Fruit fly (Drosophila melanogaster) whole organism, embryonic: Measurements from ENCODE around the gene CG31548.

Source experiments
- Asciz ChIP-seq: fragments of 200-800 bp; sonication (Bioruptor generic); optimal IDR thresholded peaks from 2 replicates; lab custom pipeline; 2017; ENCODE audit warnings: missing biosample characterization, mild to moderate bottlenecking, missing genetic modification characterization, missing genetic modification reagents
- Atf3 ChIP-seq: fragments of 200-800 bp; sonication (Bioruptor generic); optimal IDR thresholded peaks from 3 replicates; lab custom pipeline; 2016; ENCODE audit warnings: missing biosample characterization, missing genetic modification characterization
- B-H2 ChIP-seq: fragments of 200-800 bp; sonication (Bioruptor generic); optimal IDR thresholded peaks from 2 replicates; lab custom pipeline; 2018; ENCODE audit warnings: missing biosample characterization, mild to moderate bottlenecking, missing genetic modification characterization
- CG10209 ChIP-seq: fragments of 200-800 bp; sonication (Bioruptor generic); optimal IDR thresholded peaks from 3 replicates; lab custom pipeline; 2017; ENCODE audit warnings: missing biosample characterization, mild to moderate bottlenecking, missing genetic modification characterization, missing genetic modification reagents
- CG10959 ChIP-seq: fragments of 200-800 bp; sonication (Bioruptor generic); IDR thresholded peaks from 2 replicates; pipeline ENCODE4 v1.3.6; 2022; ENCODE audit warnings: missing biosample characterization, missing genetic modification characterization
- CG11696 ChIP-seq: fragments of 200-800 bp; sonication (Bioruptor generic); IDR thresholded peaks from 2 replicates; pipeline ENCODE4 v1.3.6; 2022; ENCODE audit warnings: missing biosample characterization, missing genetic modification characterization
- CG13296 ChIP-seq: fragments of 200-800 bp; sonication (Bioruptor generic); optimal IDR thresholded peaks from 3 replicates; lab custom pipeline; 2018; ENCODE audit warnings: missing biosample characterization, mild to moderate bottlenecking, missing genetic modification characterization
- CG13775 ChIP-seq: fragments of 200-800 bp; sonication (Bioruptor generic); optimal IDR thresholded peaks from 3 replicates; lab custom pipeline; 2017; ENCODE audit warnings: missing biosample characterization, mild to moderate bottlenecking, missing genetic modification characterization
- CG1647 ChIP-seq: fragments of 200-800 bp; sonication (Bioruptor generic); optimal IDR thresholded peaks from 3 replicates; lab custom pipeline; 2016; ENCODE audit warnings: missing biosample characterization, missing genetic modification characterization
- CG17186 ChIP-seq: fragments of 200-800 bp; sonication (Bioruptor generic); optimal IDR thresholded peaks from 3 replicates; lab custom pipeline; 2017; ENCODE audit warnings: missing biosample characterization, missing genetic modification reagents, missing genetic modification characterization
- CG17359 ChIP-seq: fragments of 200-800 bp; sonication (Bioruptor generic); optimal IDR thresholded peaks from 3 replicates; lab custom pipeline; 2018; ENCODE audit warnings: missing biosample characterization, mild to moderate bottlenecking, missing genetic modification characterization, moderate library complexity
- CG18599 ChIP-seq: fragments of 200-800 bp; sonication (Bioruptor generic); optimal IDR thresholded peaks from 3 replicates; lab custom pipeline; 2017; ENCODE audit warnings: missing biosample characterization, missing genetic modification characterization, mild to moderate bottlenecking, moderate library complexity, missing genetic modification reagents
- CG32772 ChIP-seq: fragments of 200-800 bp; sonication (Bioruptor generic); IDR thresholded peaks from 2 replicates; pipeline ENCODE4 v1.3.6; 2022; ENCODE audit warnings: missing biosample characterization, missing genetic modification characterization
- CG34422 ChIP-seq: fragments of 200-800 bp; sonication (Bioruptor generic); IDR thresholded peaks from 3 replicates; pipeline ENCODE4 v1.3.6; 2022; ENCODE audit warnings: missing biosample characterization, missing genetic modification characterization
- CG4360 ChIP-seq: fragments of 200-800 bp; sonication (Bioruptor generic); IDR thresholded peaks from 2 replicates; pipeline ENCODE4 v1.3.6; 2022; ENCODE audit warnings: missing biosample characterization, missing genetic modification characterization
- CG4820 ChIP-seq: fragments of 200-800 bp; sonication (Bioruptor generic); optimal IDR thresholded peaks from 3 replicates; lab custom pipeline; 2016; ENCODE audit warnings: missing biosample characterization, missing genetic modification characterization
- CG5953 ChIP-seq: fragments of 200-800 bp; sonication (Bioruptor generic); IDR thresholded peaks from 2 replicates; pipeline ENCODE4 v1.3.6; 2022; ENCODE audit warnings: missing biosample characterization, missing genetic modification characterization
- CrebB ChIP-seq: fragments of 200-800 bp; sonication (Bioruptor generic); optimal IDR thresholded peaks from 3 replicates; lab custom pipeline; 2018; ENCODE audit warnings: missing biosample characterization, mild to moderate bottlenecking, missing genetic modification characterization
- D19B ChIP-seq: fragments of 200-800 bp; sonication (Bioruptor generic); optimal IDR thresholded peaks from 2 replicates; lab custom pipeline; 2017; ENCODE audit warnings: missing biosample characterization, mild to moderate bottlenecking, missing genetic modification characterization
- Dll ChIP-seq: fragments of 200-800 bp; sonication (Bioruptor generic); IDR thresholded peaks from 4 replicates; pipeline ENCODE4 v1.3.6; 2022; ENCODE audit warnings: missing biosample characterization, missing genetic modification characterization; ENCODE audit not compliant: partially characterized antibody
- E2f1 ChIP-seq: fragments of 200-800 bp; sonication (Bioruptor generic); IDR thresholded peaks from 2 replicates; pipeline ENCODE4 v1.3.6; 2022; ENCODE audit warnings: missing biosample characterization, missing genetic modification characterization
- Ets97D ChIP-seq: fragments of 200-800 bp; sonication (Bioruptor generic); optimal IDR thresholded peaks from 3 replicates; lab custom pipeline; 2016; ENCODE audit warnings: missing biosample characterization, missing genetic modification characterization
- HHEX ChIP-seq: fragments of 200-800 bp; sonication (Bioruptor generic); optimal IDR thresholded peaks from 3 replicates; lab custom pipeline; 2017; ENCODE audit warnings: missing biosample characterization, mild to moderate bottlenecking, missing genetic modification characterization, missing genetic modification reagents
- HLH3B ChIP-seq: fragments of 200-800 bp; sonication (Bioruptor generic); IDR thresholded peaks from 2 replicates; pipeline ENCODE4 v1.3.6; 2022; ENCODE audit warnings: missing biosample characterization, missing genetic modification characterization
- HLHmδ ChIP-seq: fragments of 200-800 bp; sonication (Bioruptor generic); optimal IDR thresholded peaks from 2 replicates; lab custom pipeline; 2018; ENCODE audit warnings: missing biosample characterization, mild to moderate bottlenecking, missing genetic modification characterization, moderate library complexity
- Hand ChIP-seq: fragments of 200-800 bp; sonication (Bioruptor generic); optimal IDR thresholded peaks from 2 replicates; lab custom pipeline; 2017; ENCODE audit warnings: mild to moderate bottlenecking, missing biosample characterization, missing genetic modification reagents, missing genetic modification characterization
- Hr3 ChIP-seq: fragments of 200-800 bp; sonication (Bioruptor generic); optimal IDR thresholded peaks from 3 replicates; lab custom pipeline; 2016; ENCODE audit warnings: missing biosample characterization, missing genetic modification characterization
- MESR4 ChIP-seq: fragments of 200-800 bp; sonication (Bioruptor generic); optimal IDR thresholded peaks from 2 replicates; lab custom pipeline; 2018; ENCODE audit warnings: missing biosample characterization, mild to moderate bottlenecking, missing genetic modification characterization, moderate library complexity
- Med ChIP-seq: fragments of 200-800 bp; sonication (Bioruptor generic); peaks from one replicate; lab custom pipeline; 2016; ENCODE audit warnings: missing biosample characterization, missing genetic modification characterization, mild to moderate bottlenecking, inconsistent platforms, moderate library complexity
- NC2β ChIP-seq: fragments of 200-800 bp; sonication (Bioruptor generic); optimal IDR thresholded peaks from 2 replicates; lab custom pipeline; 2016; ENCODE audit warnings: missing biosample characterization, missing genetic modification characterization
- Pdp1 ChIP-seq, 2 experiments: fragments of 200-800 bp; sonication (Bioruptor generic); optimal IDR thresholded peaks; 3 replicates each; lab custom pipeline; 2016; ENCODE audit warnings: missing biosample characterization in 2 of 2, missing genetic modification characterization in 2 of 2, mild to moderate bottlenecking in 1 of 2, moderate library complexity in 1 of 2
- Sin3A ChIP-seq: fragments of >200 bp; optimal IDR thresholded peaks from 2 replicates; lab custom pipeline; 2018
- bigmax ChIP-seq: fragments of 200-800 bp; sonication (Bioruptor generic); optimal IDR thresholded peaks from 2 replicates; lab custom pipeline; 2018; ENCODE audit warnings: missing biosample characterization, mild to moderate bottlenecking, missing genetic modification characterization
- bowl ChIP-seq: fragments of 200-800 bp; sonication (Bioruptor generic); IDR thresholded peaks from 2 replicates; pipeline ENCODE4 v1.3.6; 2022; ENCODE audit warnings: missing biosample characterization, missing genetic modification characterization
- cad ChIP-seq: fragments of >200 bp; optimal IDR thresholded peaks from 2 replicates; lab custom pipeline; 2017; ENCODE audit warnings: missing biosample characterization, missing genetic modification characterization
- cas ChIP-seq: fragments of 200-800 bp; sonication (Bioruptor generic); IDR thresholded peaks from 2 replicates; pipeline ENCODE4 v1.3.6; 2022; ENCODE audit warnings: missing biosample characterization, missing genetic modification characterization
- fd64A ChIP-seq: fragments of 200-800 bp; sonication (Bioruptor generic); optimal IDR thresholded peaks from 3 replicates; lab custom pipeline; 2018; ENCODE audit warnings: missing biosample characterization, mild to moderate bottlenecking, missing genetic modification characterization
- gcm ChIP-seq: fragments of 200-800 bp; sonication (Bioruptor generic); optimal IDR thresholded peaks from 2 replicates; lab custom pipeline; 2019; ENCODE audit warnings: missing biosample characterization, mild to moderate bottlenecking, missing genetic modification characterization, moderate library complexity
- gsb ChIP-seq: fragments of 200-800 bp; sonication (Bioruptor generic); IDR thresholded peaks from 2 replicates; pipeline ENCODE4 v1.3.6; 2022; ENCODE audit warnings: missing biosample characterization, missing genetic modification characterization
- ham ChIP-seq: fragments of 200-800 bp; sonication (Bioruptor generic); IDR thresholded peaks from 2 replicates; pipeline ENCODE4 v1.3.6; 2022; ENCODE audit warnings: missing biosample characterization, missing genetic modification characterization
- lmd ChIP-seq: fragments of 200-800 bp; sonication (Bioruptor generic); IDR thresholded peaks from 2 replicates; pipeline ENCODE4 v1.3.6; 2022; ENCODE audit warnings: missing biosample characterization, missing genetic modification characterization
- lola ChIP-seq, 3 experiments: fragments of >200 bp in 2 of 3; fragments of 200-800 bp in 1 of 3; sonication (Bioruptor generic) in 1 of 3; optimal IDR thresholded peaks; 2 replicates each; lab custom pipeline; 2017 to 2019; ENCODE audit warnings: missing biosample characterization in 3 of 3, missing genetic modification characterization in 3 of 3, mild to moderate bottlenecking in 1 of 3, moderate library complexity in 1 of 3
- maf-S ChIP-seq: fragments of 200-800 bp; sonication (Bioruptor generic); optimal IDR thresholded peaks from 2 replicates; lab custom pipeline; 2016; ENCODE audit warnings: missing biosample characterization, missing genetic modification characterization
- otp ChIP-seq: fragments of 200-800 bp; sonication (Bioruptor generic); IDR thresholded peaks from 3 replicates; pipeline ENCODE4, ENCODE4 v1.3.6; 2022; ENCODE audit warnings: missing biosample characterization, missing genetic modification characterization
- repo ChIP-seq: fragments of 200-800 bp; sonication (Bioruptor generic); optimal IDR thresholded peaks from 2 replicates; lab custom pipeline; 2016; ENCODE audit warnings: missing biosample characterization, missing genetic modification characterization
- run ChIP-seq: fragments of 200-800 bp; sonication (Bioruptor generic); optimal IDR thresholded peaks from 3 replicates; lab custom pipeline; 2018; ENCODE audit warnings: missing biosample characterization, mild to moderate bottlenecking, missing genetic modification characterization
- salm ChIP-seq: fragments of 200-800 bp; sonication (Bioruptor generic); optimal IDR thresholded peaks from 2 replicates; lab custom pipeline; 2018; ENCODE audit warnings: missing biosample characterization, mild to moderate bottlenecking, missing genetic modification characterization
- sc ChIP-seq, 3 experiments: fragments of >200 bp in 2 of 3; fragments of 200-800 bp in 1 of 3; sonication (Bioruptor generic) in 1 of 3; optimal IDR thresholded peaks; 2 replicates in 2 of 3; 3 replicates in 1 of 3; lab custom pipeline; 2017; ENCODE audit warnings: mild to moderate bottlenecking in 1 of 3, missing biosample characterization in 1 of 3, missing genetic modification characterization in 1 of 3, missing genetic modification reagents in 1 of 3
- sisA ChIP-seq: fragments of 200-800 bp; sonication (Bioruptor generic); IDR thresholded peaks from 2 replicates; pipeline ENCODE4 v1.3.6; 2022; ENCODE audit warnings: missing biosample characterization, missing genetic modification characterization
- tll ChIP-seq, 2 experiments: fragments of 200-800 bp in 1 of 2; fragments of >200 bp in 1 of 2; sonication (Bioruptor generic) in 1 of 2; optimal IDR thresholded peaks; 2 replicates each; lab custom pipeline; 2017 to 2019; ENCODE audit warnings: missing biosample characterization in 2 of 2, missing genetic modification characterization in 2 of 2, mild to moderate bottlenecking in 1 of 2, moderate library complexity in 1 of 2
- toy ChIP-seq: fragments of 200-800 bp; sonication (Bioruptor generic); IDR thresholded peaks from 2 replicates; pipeline ENCODE4 v1.3.6; 2022; ENCODE audit warnings: missing biosample characterization, missing genetic modification characterization

Gene CG31548

DNA sequence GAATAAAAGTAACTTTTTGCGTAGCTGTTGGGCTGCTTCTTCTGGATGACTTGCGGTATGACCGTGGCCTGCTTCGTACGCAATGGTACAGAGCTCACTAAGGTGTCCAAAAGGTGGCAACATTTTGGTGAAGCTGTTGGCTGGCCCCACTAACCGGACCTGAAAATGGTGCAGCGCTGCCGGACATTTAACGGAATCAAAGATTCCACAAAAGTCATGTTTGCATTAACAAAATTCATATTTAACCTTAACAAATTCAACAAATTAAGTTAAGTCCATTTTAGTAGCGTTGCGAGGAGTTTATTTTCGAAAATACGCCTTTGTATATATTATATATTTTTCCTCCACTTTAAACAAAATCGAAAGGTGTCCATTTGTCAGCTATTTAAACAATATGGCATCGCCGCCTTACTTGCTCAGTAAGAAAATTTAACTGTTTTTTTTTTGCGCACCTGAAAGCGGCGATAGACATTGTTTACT, 35.6 kb downstream of the CG31548 start, which contains the start of the genes kra and SecS (continued):
- peak; percentile 58 for TF ChIP-seq B-H2 (GFP tag; lab: Kevin White, UChicago)
- TF ChIP-seq sisA (GFP tag; lab: Robert Waterston, UW): no peak
- no peak for TF ChIP-seq gsb (GFP tag; lab: Robert Waterston, UW)
- TF ChIP-seq run (tag; lab: Kevin White, UChicago): no peak
- no peak for TF ChIP-seq CG10959 (GFP tag; lab: Robert Waterston, UW)
- TF ChIP-seq Pdp1 (GFP tag; optimal IDR thresholded peaks at IDR 0.05; lab: Kevin White, UChicago): peak; percentile 13 to 51
- TF ChIP-seq ham (GFP tag; lab: Robert Waterston, UW): no peak
- TF ChIP-seq CG17359: peak; percentile 34
- TF ChIP-seq CG13775 (GFP tag; lab: Kevin White, UChicago): peak; percentile 69
- no peak for TF ChIP-seq CG32772 (GFP tag; lab: Robert Waterston, UW)
- TF ChIP-seq CG17186 (GFP tag; lab: Kevin White, UChicago): peak; percentile 86
- TF ChIP-seq HHEX (GFP tag; lab: Kevin White, UChicago): peak; percentile 3
- TF ChIP-seq maf-S (GFP tag; lab: Kevin White, UChicago): peak; percentile 66
- TF ChIP-seq cas (GFP tag; lab: Robert Waterston, UW): no peak
- peak; percentile 84 for TF ChIP-seq Sin3A (lab: Kevin White, UChicago)
- peak in 1 of 3 experiments; percentile 57 for TF ChIP-seq lola (GFP tag; optimal IDR thresholded peaks at IDR 0.05; lab: Kevin White, UChicago)
- no peak for TF ChIP-seq bowl
- peak; percentile 53 for TF ChIP-seq bigmax (GFP tag; lab: Kevin White, UChicago)
- TF ChIP-seq Atf3 (GFP tag; lab: Kevin White, UChicago): no peak
- peak; percentile 72 for TF ChIP-seq CG18599
- peak; percentile 57 for TF ChIP-seq CG4820
- TF ChIP-seq NC2β: peak; percentile 40
- no peak for TF ChIP-seq fd64A (GFP tag; lab: Kevin White, UChicago)
- peak; percentile 66 for TF ChIP-seq Hr3
- peak; percentile 57 for TF ChIP-seq CG1647 (GFP tag; lab: Kevin White, UChicago)
- TF ChIP-seq CrebB (tag; lab: Kevin White, UChicago): peak; percentile 56
- no peak for TF ChIP-seq salm (tag; lab: Kevin White, UChicago)
- TF ChIP-seq CG5953 (GFP tag; lab: Robert Waterston, UW): no peak
- no peak for TF ChIP-seq repo (GFP tag; lab: Kevin White, UChicago)
- TF ChIP-seq Dll (GFP tag; lab: Robert Waterston, UW): no peak
- peak; percentile 92 for TF ChIP-seq Ets97D (GFP tag; lab: Kevin White, UChicago)
- TF ChIP-seq sc (optimal IDR thresholded peaks at IDR 0.05; lab: Kevin White, UChicago): no peak
- TF ChIP-seq sc (GFP tag; optimal IDR thresholded peaks at IDR 0.05; lab: Kevin White, UChicago): no peak
- TF ChIP-seq Asciz (GFP tag; lab: Kevin White, UChicago): no peak
- peak; percentile 4 for TF ChIP-seq D19B (GFP tag; lab: Kevin White, UChicago)
- peak; percentile 50 for TF ChIP-seq CG13296
- no peak for TF ChIP-seq CG4360 (GFP tag; lab: Robert Waterston, UW)
- TF ChIP-seq MESR4 (GFP tag; lab: Kevin White, UChicago): peak; percentile 45
- peak; percentile 54 for TF ChIP-seq CG10209 (GFP tag; lab: Kevin White, UChicago)
- TF ChIP-seq otp (GFP tag; lab: Robert Waterston, UW): no peak
- TF ChIP-seq gcm (GFP tag; lab: Kevin White, UChicago): no peak
- no peak for TF ChIP-seq Hand (GFP tag; lab: Kevin White, UChicago)
- no peak for TF ChIP-seq toy (GFP tag; lab: Robert Waterston, UW)
- TF ChIP-seq lmd: no peak
- peak; percentile 89 for TF ChIP-seq Med (GFP tag; lab: Kevin White, UChicago)
- TF ChIP-seq HLHmδ (GFP tag; lab: Kevin White, UChicago): peak; percentile 80
- TF ChIP-seq cad: no peak
- peak; percentile 43 to 92 for TF ChIP-seq tll (GFP tag; optimal IDR thresholded peaks at IDR 0.05; lab: Kevin White, UChicago)
- no peak for TF ChIP-seq HLH3B (GFP tag; lab: Robert Waterston, UW)
- TF ChIP-seq E2f1 (GFP tag; lab: Robert Waterston, UW): no peak
- no peak for TF ChIP-seq CG11696 (GFP tag; lab: Robert Waterston, UW)
- TF ChIP-seq CG34422 (GFP tag; lab: Robert Waterston, UW): no peak
